Worm (Caenorhabditis elegans) whole organism, late embryonic: ENCODE results near the gene raga-1.

Experiments
- C08G9.2 ChIP-seq: sonication (generic microtip); optimal IDR thresholded peaks from 2 replicates; lab custom pipeline; 2016; ENCODE audit warnings: mild to moderate bottlenecking, missing genetic modification characterization, moderate library complexity, missing compliant biosample characterization
- C38D4.7 ChIP-seq: fragments of 200-800 bp; sonication (Bioruptor generic); optimal IDR thresholded peaks from 2 replicates; lab custom pipeline; 2018; ENCODE audit warnings: mild to moderate bottlenecking, missing genetic modification characterization, moderate library complexity, missing compliant biosample characterization
- F13H6.1 ChIP-seq: sonication (generic microtip); optimal IDR thresholded peaks from 2 replicates; lab custom pipeline; 2016; ENCODE audit warnings: missing genetic modification characterization, missing compliant biosample characterization
- T23F11.4 ChIP-seq: fragments of 200-800 bp; sonication (Bioruptor generic); optimal IDR thresholded peaks from 2 replicates; lab custom pipeline; 2018; ENCODE audit warnings: mild to moderate bottlenecking, missing genetic modification characterization, missing compliant biosample characterization
- ceh-14 ChIP-seq: sonication (generic microtip); optimal IDR thresholded peaks from 2 replicates; lab custom pipeline; 2016; ENCODE audit warnings: missing genotype, missing genetic modification characterization, missing compliant biosample characterization
- ceh-18 ChIP-seq: sonication (generic microtip); optimal IDR thresholded peaks from 2 replicates; lab custom pipeline; 2016; ENCODE audit warnings: missing genetic modification characterization, missing compliant biosample characterization
- ceh-19 ChIP-seq: fragments of 200-800 bp; sonication (Bioruptor generic); optimal IDR thresholded peaks from 2 replicates; lab custom pipeline; 2018; ENCODE audit warnings: mild to moderate bottlenecking, missing genetic modification characterization, missing compliant biosample characterization
- ceh-2 ChIP-seq: sonication (generic microtip); optimal IDR thresholded peaks from 2 replicates; lab custom pipeline; 2016; ENCODE audit warnings: missing genotype, missing genetic modification characterization, missing compliant biosample characterization
- ceh-24 ChIP-seq: sonication (generic microtip); optimal IDR thresholded peaks from 2 replicates; lab custom pipeline; 2016; ENCODE audit warnings: mild to moderate bottlenecking, missing genetic modification characterization, missing compliant biosample characterization
- ceh-30 ChIP-seq: fragments of 150-350 bp; optimal IDR thresholded peaks from 2 replicates; lab custom pipeline; 2014; ENCODE audit warnings: missing biosample characterization, missing genetic modification characterization
- ceh-31 ChIP-seq: sonication (generic microtip); optimal IDR thresholded peaks from 2 replicates; lab custom pipeline; 2016; ENCODE audit warnings: missing genetic modification characterization, missing compliant biosample characterization
- ceh-34 ChIP-seq: sonication (generic microtip); optimal IDR thresholded peaks from 2 replicates; lab custom pipeline; 2016; ENCODE audit warnings: mild to moderate bottlenecking, missing genetic modification characterization, missing compliant biosample characterization
- ceh-9 ChIP-seq: sonication (generic microtip); optimal IDR thresholded peaks from 2 replicates; lab custom pipeline; 2016; ENCODE audit warnings: mild to moderate bottlenecking, missing genetic modification characterization, inconsistent platforms, missing compliant biosample characterization
- che-1 ChIP-seq: sonication (generic microtip); optimal IDR thresholded peaks from 2 replicates; lab custom pipeline; 2016; ENCODE audit warnings: mild to moderate bottlenecking, missing genetic modification characterization, missing compliant biosample characterization
- dmd-4 ChIP-seq: sonication (generic microtip); optimal IDR thresholded peaks from 2 replicates; lab custom pipeline; 2016; ENCODE audit warnings: borderline replicate concordance, missing genetic modification characterization, missing compliant biosample characterization
- elt-2 ChIP-seq: sonication (generic microtip); optimal IDR thresholded peaks from 2 replicates; lab custom pipeline; 2016; ENCODE audit warnings: missing genetic modification reagents, missing genetic modification characterization, missing compliant biosample characterization
- elt-4 ChIP-seq: sonication (generic microtip); optimal IDR thresholded peaks from 2 replicates; lab custom pipeline; 2016; ENCODE audit warnings: missing genetic modification characterization, missing compliant biosample characterization
- ets-4 ChIP-seq: sonication (generic microtip); optimal IDR thresholded peaks from 2 replicates; lab custom pipeline; 2016; ENCODE audit warnings: missing genetic modification characterization, missing compliant biosample characterization
- eyg-1 ChIP-seq: sonication (generic microtip); optimal IDR thresholded peaks from 2 replicates; lab custom pipeline; 2016; ENCODE audit warnings: missing genotype, missing genetic modification characterization, missing compliant biosample characterization
- fax-1 ChIP-seq: sonication (generic microtip); optimal IDR thresholded peaks from 2 replicates; lab custom pipeline; 2016; ENCODE audit warnings: missing genotype, missing genetic modification characterization, missing compliant biosample characterization
- fkh-10 ChIP-seq: fragments of 150-350 bp; optimal IDR thresholded peaks from 2 replicates; lab custom pipeline; 2014; ENCODE audit warnings: missing biosample characterization, missing genetic modification reagents, missing genetic modification characterization
- fkh-6 ChIP-seq: sonication (generic microtip); optimal IDR thresholded peaks from 2 replicates; lab custom pipeline; 2016; ENCODE audit warnings: missing genetic modification characterization, missing compliant biosample characterization
- gmeb-2 ChIP-seq: sonication (generic microtip); optimal IDR thresholded peaks from 2 replicates; lab custom pipeline; 2016; ENCODE audit warnings: missing genetic modification characterization, inconsistent platforms, missing compliant biosample characterization
- hlh-13 ChIP-seq: fragments of 200-800 bp; sonication (Bioruptor generic); optimal IDR thresholded peaks from 2 replicates; lab custom pipeline; 2018; ENCODE audit warnings: mild to moderate bottlenecking, missing genetic modification characterization, missing compliant biosample characterization
- hlh-15 ChIP-seq: sonication (generic microtip); optimal IDR thresholded peaks from 2 replicates; lab custom pipeline; 2016; ENCODE audit warnings: missing genetic modification characterization, missing compliant biosample characterization
- hlh-8 ChIP-seq: sonication (generic microtip); optimal IDR thresholded peaks from 2 replicates; lab custom pipeline; 2016; ENCODE audit warnings: missing genotype, missing genetic modification characterization, missing compliant biosample characterization
- lim-6 ChIP-seq: sonication (generic microtip); optimal IDR thresholded peaks from 2 replicates; lab custom pipeline; 2016; ENCODE audit warnings: missing genetic modification characterization, missing compliant biosample characterization
- madf-2 ChIP-seq: sonication (generic microtip); optimal IDR thresholded peaks from 2 replicates; lab custom pipeline; 2017; ENCODE audit warnings: missing genetic modification characterization, missing compliant biosample characterization
- nhr-11 ChIP-seq: fragments of 150-350 bp; optimal IDR thresholded peaks from 2 replicates; lab custom pipeline; 2014; ENCODE audit warnings: missing biosample characterization, missing genetic modification characterization
- pag-3 ChIP-seq: sonication (generic microtip); optimal IDR thresholded peaks from 2 replicates; lab custom pipeline; 2016; ENCODE audit warnings: missing compliant biosample characterization, missing genetic modification characterization, borderline replicate concordance
- pat-9 ChIP-seq: fragments of 200-800 bp; sonication (Bioruptor generic); optimal IDR thresholded peaks from 2 replicates; lab custom pipeline; 2018; ENCODE audit warnings: mild to moderate bottlenecking, missing genetic modification characterization, moderate library complexity, missing compliant biosample characterization
- pha-4 ChIP-seq: fragments of 150-350 bp; optimal IDR thresholded peaks from 2 replicates; lab custom pipeline; 2018; ENCODE audit warnings: missing biosample characterization, missing genetic modification reagents, missing genetic modification characterization
- pqm-1 ChIP-seq: sonication (generic microtip); optimal IDR thresholded peaks from 2 replicates; lab custom pipeline; 2016; ENCODE audit warnings: missing genetic modification characterization, missing compliant biosample characterization
- rnt-1 ChIP-seq: sonication (generic microtip); optimal IDR thresholded peaks from 2 replicates; lab custom pipeline; 2016; ENCODE audit warnings: missing genetic modification characterization, missing compliant biosample characterization
- sdc-2 ChIP-seq: sonication (generic microtip); optimal IDR thresholded peaks from 2 replicates; lab custom pipeline; 2016; ENCODE audit warnings: missing genotype, missing genetic modification characterization, missing compliant biosample characterization
- sox-2 ChIP-seq: fragments of 200-800 bp; sonication (Bioruptor generic); IDR thresholded peaks from 2 replicates; pipeline ENCODE4 v1.3.6; 2022; ENCODE audit warnings: missing genetic modification reagents, missing genetic modification characterization, missing compliant biosample characterization
- syd-9 ChIP-seq: sonication (generic microtip); optimal IDR thresholded peaks from 2 replicates; lab custom pipeline; 2016; ENCODE audit warnings: mild to moderate bottlenecking, missing genetic modification characterization, moderate library complexity, missing compliant biosample characterization
- ttx-3 ChIP-seq: sonication (generic microtip); optimal IDR thresholded peaks from 2 replicates; lab custom pipeline; 2016; ENCODE audit warnings: missing genetic modification reagents, missing genetic modification characterization, missing compliant biosample characterization
- unc-3 ChIP-seq, 2 experiments: fragments of 200-800 bp in 1 of 2; sonication (Bioruptor generic) in 1 of 2; sonication (generic microtip) in 1 of 2; conservative IDR thresholded peaks in 1 of 2; optimal IDR thresholded peaks in 1 of 2; 2 replicates each; pipeline versions ENCODE4 v1.3.6 to Lab custom; 2016 to 2022; ENCODE audit warnings: missing compliant biosample characterization in 2 of 2, missing genetic modification characterization in 2 of 2, missing genetic modification reagents in 1 of 2
- unc-55 ChIP-seq: sonication (generic microtip); optimal IDR thresholded peaks from 2 replicates; lab custom pipeline; 2017; ENCODE audit warnings: missing biosample characterization, missing genetic modification reagents, missing genetic modification characterization
- unc-86 ChIP-seq: sonication (generic microtip); optimal IDR thresholded peaks from 2 replicates; lab custom pipeline; 2016; ENCODE audit warnings: missing genetic modification characterization, missing compliant biosample characterization
- zip-5 ChIP-seq: sonication (generic microtip); optimal IDR thresholded peaks from 2 replicates; lab custom pipeline; 2016; ENCODE audit warnings: missing genetic modification characterization, missing compliant biosample characterization

Gene raga-1

ce11 chrII:11261173-11261572 lies 40.0 kb upstream of the raga-1 start, which contains the start of gene T05B9.1:
TSS of gene T05B9.1 (minus strand) at chrII:11261192.
- no peak for TF ChIP-seq pqm-1 (tag; lab: Kevin White, UChicago)
- no peak for TF ChIP-seq che-1 (tag; lab: Kevin White, UChicago)

ce11 chrII:11268822-11269221 lies 32.3 kb upstream of the raga-1 start, which contains the start of gene cut-1:
TSS of gene cut-1 (plus strand) at chrII:11269122.
- no peak for TF ChIP-seq ceh-30 (tag; lab: Kevin White, UChicago)
- TF ChIP-seq zip-5 (tag; lab: Kevin White, UChicago) = no peak
- no peak for TF ChIP-seq ceh-9 (tag; lab: Kevin White, UChicago)
- TF ChIP-seq sdc-2 (tag; lab: Kevin White, UChicago) = no peak
- TF ChIP-seq ceh-18 (tag; lab: Kevin White, UChicago) = no peak
- no peak for TF ChIP-seq che-1 (tag; lab: Kevin White, UChicago)
- no peak for TF ChIP-seq fax-1 (tag; lab: Kevin White, UChicago)
- TF ChIP-seq hlh-8 (tag; lab: Kevin White, UChicago) = no peak
- TF ChIP-seq syd-9 (tag; lab: Kevin White, UChicago) = no peak
- no peak for TF ChIP-seq lim-6 (tag; lab: Kevin White, UChicago)
- no peak for TF ChIP-seq pqm-1 (tag; lab: Kevin White, UChicago)
- TF ChIP-seq madf-2 (tag; lab: Kevin White, UChicago) = no peak
- TF ChIP-seq sox-2 = no peak
- no peak for TF ChIP-seq T23F11.4 (GFP tag; lab: Kevin White, UChicago)

- TF ChIP-seq fkh-10 (GFP tag; lab: Kevin White, UChicago) = no peak
- TF ChIP-seq pat-9 (tag; lab: Kevin White, UChicago) = no peak
- TF ChIP-seq elt-2 (tag; lab: Kevin White, UChicago) = no peak
- no peak for TF ChIP-seq ttx-3
- TF ChIP-seq dmd-4 (tag; lab: Kevin White, UChicago) = no peak
- TF ChIP-seq C08G9.2 (tag; lab: Kevin White, UChicago) = no peak
- no peak for TF ChIP-seq hlh-15 (tag; lab: Kevin White, UChicago)
- TF ChIP-seq elt-4 (tag; lab: Kevin White, UChicago) = no peak
- TF ChIP-seq ceh-2 = no peak
- TF ChIP-seq ceh-24 (tag; lab: Kevin White, UChicago) = no peak
- no peak for TF ChIP-seq C38D4.7 (GFP tag; lab: Kevin White, UChicago)
- TF ChIP-seq ceh-14 (tag; lab: Kevin White, UChicago) = no peak
- no peak for TF ChIP-seq sox-2
- TF ChIP-seq T23F11.4 (GFP tag; lab: Kevin White, UChicago) = no peak
- no peak for TF ChIP-seq eyg-1 (tag; lab: Kevin White, UChicago)
- no peak for TF ChIP-seq rnt-1
- TF ChIP-seq gmeb-2 (tag; lab: Kevin White, UChicago) = no peak
- no peak for TF ChIP-seq unc-86 (tag; lab: Kevin White, UChicago)
- no peak for TF ChIP-seq fkh-6 (tag; lab: Kevin White, UChicago)
- TF ChIP-seq ceh-34 (tag; lab: Kevin White, UChicago) = no peak
Measured at ce11 chrII:11270829-11271228, 30.3 kb upstream of the raga-1 start.

- no peak for TF ChIP-seq ets-4 (tag; lab: Kevin White, UChicago)
- peak; percentile 59 for TF ChIP-seq unc-55
Measured at ce11 chrII:11274876-11275275, 26.3 kb upstream of the raga-1 start.

ce11 chrII:11275484-11275883 lies 25.7 kb upstream of the raga-1 start:
- no peak for TF ChIP-seq ceh-31 (tag; lab: Kevin White, UChicago)
- no peak for TF ChIP-seq sdc-2 (tag; lab: Kevin White, UChicago)
- no peak for TF ChIP-seq unc-3 (GFP tag; conservative IDR thresholded peaks at IDR 0.05; lab: Robert Waterston, UW)
- no peak for TF ChIP-seq unc-3 (tag; optimal IDR thresholded peaks at IDR 0.05; lab: Kevin White, UChicago)
- TF ChIP-seq ceh-34 (tag; lab: Kevin White, UChicago) = no peak
- TF ChIP-seq hlh-13 = no peak
- no peak for TF ChIP-seq pag-3 (tag; lab: Kevin White, UChicago)
- TF ChIP-seq unc-55 = no peak
- TF ChIP-seq eyg-1 (tag; lab: Kevin White, UChicago) = no peak
- TF ChIP-seq nhr-11 (tag; lab: Kevin White, UChicago) = no peak
- TF ChIP-seq pha-4 (tag; lab: Kevin White, UChicago) = no peak
- TF ChIP-seq ceh-24 (tag; lab: Kevin White, UChicago) = no peak
- no peak for TF ChIP-seq pqm-1 (tag; lab: Kevin White, UChicago)
- no peak for TF ChIP-seq ceh-19 (GFP tag; lab: Kevin White, UChicago)
- no peak for TF ChIP-seq F13H6.1 (tag; lab: Kevin White, UChicago)
